Worm (Caenorhabditis elegans): ENCODE results near the gene C48D1.5.

C48D1.5 gene

ce11 chrIV:13252211-13252610 lies 30.5 kb downstream of the C48D1.5 start, which contains the start of gene ttr-51:
Gene ttr-51 (minus strand): TSS chrIV:13252311.
- TF ChIP-seq odd-2 (tag; optimal IDR thresholded peaks at IDR 0.05) (no peak), ceh-14 (tag; optimal IDR thresholded peaks at IDR 0.05) (no peak), gmeb-2 (tag; optimal IDR thresholded peaks at IDR 0.05) (no peak), hlh-30 (tag; optimal IDR thresholded peaks at IDR 0.05; ENCODE audit: insufficient read depth) (no peak), sdc-2 (tag; optimal IDR thresholded peaks at IDR 0.05) (no peak), sox-4 (tag; optimal IDR thresholded peaks at IDR 0.05) (no peak), ets-4 (tag; optimal IDR thresholded peaks at IDR 0.05) (no peak), unc-42 (tag; optimal IDR thresholded peaks at IDR 0.05) (no peak), pqm-1 (tag; optimal IDR thresholded peaks at IDR 0.05) (no peak), nfya-1 (tag; optimal IDR thresholded peaks at IDR 0.05) (no peak), tbx-2 (tag; optimal IDR thresholded peaks at IDR 0.05) (no peak), pag-3 (tag; optimal IDR thresholded peaks at IDR 0.05; ENCODE audit: borderline replicate concordance) (no peak), ceh-2 (tag; optimal IDR thresholded peaks at IDR 0.05) (no peak), pha-2 (tag; optimal IDR thresholded peaks at IDR 0.05) (no peak), ceh-45 (GFP tag; IDR thresholded peaks at IDR 0.05) (no peak), ceh-22 (tag; optimal IDR thresholded peaks at IDR 0.05) (no peak), hlh-15 (tag; optimal IDR thresholded peaks at IDR 0.05) (no peak), fkh-10 (GFP tag; optimal IDR thresholded peaks at IDR 0.05) (no peak), nhr-11 (tag; optimal IDR thresholded peaks at IDR 0.05) (no peak)

- TF ChIP-seq ceh-2 (tag; optimal IDR thresholded peaks at IDR 0.05) (no peak), elt-2 (tag; optimal IDR thresholded peaks at IDR 0.05) (peak; percentile 61)
These were observed 32.1 kb downstream of the C48D1.5 start, which contains the start of gene ttr-45 for ce11 chrIV:13253841-13254240. Gene ttr-45 (plus strand): TSS chrIV:13254225.

- TF ChIP-seq eyg-1 (tag; optimal IDR thresholded peaks at IDR 0.05), result no peak
- TF ChIP-seq ceh-22 (tag; optimal IDR thresholded peaks at IDR 0.05), result no peak
- no peak for TF ChIP-seq tbx-7 (tag; optimal IDR thresholded peaks at IDR 0.05)
- no peak for TF ChIP-seq hlh-8 (tag; optimal IDR thresholded peaks at IDR 0.05)
- TF ChIP-seq ztf-16 (tag; optimal IDR thresholded peaks at IDR 0.05), result no peak
These were observed 34.1 kb downstream of the C48D1.5 start, which contains the start of gene bus-12 for ce11 chrIV:13255886-13256285. Gene bus-12 (plus strand): TSS chrIV:13256186.

ce11 chrIV:13258872-13259271 lies 37.1 kb downstream of the C48D1.5 start, which contains the start of gene JC8.16:
Gene JC8.16 (plus strand): TSS chrIV:13259172.
- TF ChIP-seq F13H6.1 (tag; optimal IDR thresholded peaks at IDR 0.05) (no peak), C38D4.7 (GFP tag; optimal IDR thresholded peaks at IDR 0.05) (no peak), dmd-4 (tag; optimal IDR thresholded peaks at IDR 0.05; ENCODE audit: borderline replicate concordance) (no peak), C08G9.2 (tag; optimal IDR thresholded peaks at IDR 0.05) (no peak), tbx-7 (tag; optimal IDR thresholded peaks at IDR 0.05) (no peak), Y22D7AL.16 (tag; optimal IDR thresholded peaks at IDR 0.05) (no peak), nfya-1 (tag; optimal IDR thresholded peaks at IDR 0.05) (no peak), hlh-13 (GFP tag; optimal IDR thresholded peaks at IDR 0.05) (no peak), ceh-18 (tag; optimal IDR thresholded peaks at IDR 0.05) (no peak), pros-1 (tag; optimal IDR thresholded peaks at IDR 0.05) (no peak)

ce11 chrIV:13261778-13262177 lies 40.0 kb downstream of the C48D1.5 start:
- TF ChIP-seq sox-4 (tag; optimal IDR thresholded peaks at IDR 0.05) (no peak), ahr-1 (tag; optimal IDR thresholded peaks at IDR 0.05) (no peak), T23F11.4 (GFP tag; optimal IDR thresholded peaks at IDR 0.05) (no peak), ceh-31 (tag; optimal IDR thresholded peaks at IDR 0.05) (no peak), lin-11 (tag; optimal IDR thresholded peaks at IDR 0.05) (no peak), fkh-10 (GFP tag; optimal IDR thresholded peaks at IDR 0.05) (no peak), tbx-2 (tag; optimal IDR thresholded peaks at IDR 0.05) (no peak), hlh-30 (tag; optimal IDR thresholded peaks at IDR 0.05; ENCODE audit: insufficient read depth) (no peak), fax-1 (tag; optimal IDR thresholded peaks at IDR 0.05) (no peak), elt-4 (tag; optimal IDR thresholded peaks at IDR 0.05) (no peak), syd-9 (tag; optimal IDR thresholded peaks at IDR 0.05) (no peak), mec-3 (tag; optimal IDR thresholded peaks at IDR 0.05; ENCODE audit: borderline replicate concordance) (no peak), hlh-13 (GFP tag; optimal IDR thresholded peaks at IDR 0.05) (no peak), che-1 (tag; optimal IDR thresholded peaks at IDR 0.05) (no peak), unc-86 (tag; optimal IDR thresholded peaks at IDR 0.05) (no peak), ref-2 (tag; optimal IDR thresholded peaks at IDR 0.05) (no peak), ceh-18 (tag; optimal IDR thresholded peaks at IDR 0.05) (no peak), hlh-8 (tag; optimal IDR thresholded peaks at IDR 0.05) (no peak)
